Worm (Caenorhabditis elegans) whole organism, midembryonic: Measurements from ENCODE around the gene C30B5.2.
A peak's percentile ranks its signal among the peaks of the same experiment; 100 is the strongest.

Source experiments
- T22C8.4 ChIP-seq: fragments of 200-800 bp; sonication (Bioruptor generic); IDR thresholded peaks from 2 replicates; pipeline ENCODE4 v1.3.6; 2022; ENCODE audit warnings: missing genetic modification characterization, missing compliant biosample characterization
- cog-1 ChIP-seq: sonication (generic microtip); optimal IDR thresholded peaks from 2 replicates; lab custom pipeline; 2016; ENCODE audit warnings: missing genetic modification characterization, missing compliant biosample characterization
- flt-1 ChIP-seq: fragments of 200-800 bp; sonication (Bioruptor generic); IDR thresholded peaks from 2 replicates; pipeline ENCODE4 v1.3.6; 2022; ENCODE audit warnings: missing genetic modification characterization, missing compliant biosample characterization
- klf-2 ChIP-seq: fragments of 200-800 bp; sonication (Bioruptor generic); conservative IDR thresholded peaks from 2 replicates; pipeline ENCODE4 v1.3.6; 2022; ENCODE audit warnings: missing genetic modification reagents, missing genetic modification characterization, missing compliant biosample characterization
- med-1 ChIP-seq: sonication (generic microtip); optimal IDR thresholded peaks from 2 replicates; lab custom pipeline; 2017; ENCODE audit warnings: missing genetic modification characterization, mild to moderate bottlenecking, missing compliant biosample characterization, antibody characterized with exemption, missing genetic modification reagents; ENCODE audit not compliant: insufficient read depth
- ref-1 ChIP-seq: fragments of 200-800 bp; sonication (Bioruptor generic); conservative IDR thresholded peaks from 2 replicates; pipeline ENCODE4 v1.3.6; 2022; ENCODE audit warnings: missing genetic modification reagents, missing genetic modification characterization, missing compliant biosample characterization
- tab-1 ChIP-seq: fragments of 200-800 bp; sonication (Bioruptor generic); IDR thresholded peaks from 2 replicates; pipeline ENCODE4 v1.3.6; 2022; ENCODE audit warnings: missing genetic modification characterization, missing compliant biosample characterization
- ztf-23 ChIP-seq: fragments of 200-800 bp; sonication (Bioruptor generic); IDR thresholded peaks from 2 replicates; pipeline ENCODE4 v1.3.6; 2022; ENCODE audit warnings: missing genetic modification reagents, missing genetic modification characterization, missing compliant biosample characterization
- ztf-29 ChIP-seq: fragments of 200-800 bp; sonication (Bioruptor generic); IDR thresholded peaks from 2 replicates; pipeline ENCODE4 v1.3.6; 2022; ENCODE audit warnings: missing genetic modification reagents, missing genetic modification characterization, missing compliant biosample characterization

The C30B5.2 gene

ce11 chrII:6196875-6197274 is at the start of gene C30B5.2, which contains the start of gene rbmx-2:
Gene C30B5.2, plus strand, starts transcription at chrII:6197180.
Gene rbmx-2, minus strand, starts transcription at chrII:6196948.
- TF ChIP-seq ztf-29 (GFP tag; lab: Robert Waterston, UW) = no peak
- TF ChIP-seq ztf-23 (GFP tag; lab: Robert Waterston, UW) = peak; percentile 36; the same call in 1 of the 2 replicates
- TF ChIP-seq tab-1 = no peak
- TF ChIP-seq cog-1 (tag; lab: Kevin White, UChicago) = no peak
- no peak for TF ChIP-seq flt-1 (GFP tag; lab: Robert Waterston, UW)
- no peak for TF ChIP-seq med-1 (GFP tag; lab: Kevin White, UChicago)
- peak; percentile 62 for TF ChIP-seq T22C8.4 (GFP tag; lab: Robert Waterston, UW)
- no peak for TF ChIP-seq klf-2 (GFP tag; lab: Robert Waterston, UW)
- no peak for TF ChIP-seq ref-1 (GFP tag; lab: Robert Waterston, UW)

- TF ChIP-seq tab-1 (no peak), T22C8.4 (GFP tag; lab: Robert Waterston, UW) (no peak), cog-1 (tag; lab: Kevin White, UChicago) (no peak), klf-2 (GFP tag; lab: Robert Waterston, UW) (no peak), med-1 (GFP tag; lab: Kevin White, UChicago) (no peak), ztf-29 (GFP tag; lab: Robert Waterston, UW) (no peak), flt-1 (GFP tag; lab: Robert Waterston, UW) (no peak), ztf-23 (GFP tag; lab: Robert Waterston, UW) (no peak), ref-1 (GFP tag; lab: Robert Waterston, UW) (no peak)
These were observed 48.6 kb upstream of the C30B5.2 start for ce11 chrII:6148369-6148768.

- TF ChIP-seq ref-1 (GFP tag; lab: Robert Waterston, UW) (no peak), cog-1 (tag; lab: Kevin White, UChicago) (no peak), T22C8.4 (GFP tag; lab: Robert Waterston, UW) (no peak), flt-1 (GFP tag; lab: Robert Waterston, UW) (no peak), tab-1 (no peak), klf-2 (GFP tag; lab: Robert Waterston, UW) (no peak), med-1 (GFP tag; lab: Kevin White, UChicago) (no peak), ztf-23 (GFP tag; lab: Robert Waterston, UW) (no peak), ztf-29 (GFP tag; lab: Robert Waterston, UW) (no peak)
These were observed 47.5 kb upstream of the C30B5.2 start for ce11 chrII:6149434-6149833.

ce11 chrII:6158111-6158510 is 38.9 kb upstream of the C30B5.2 start:
- no peak for TF ChIP-seq ztf-29 (GFP tag; lab: Robert Waterston, UW)
- TF ChIP-seq ref-1 (GFP tag; lab: Robert Waterston, UW) = no peak
- TF ChIP-seq med-1 (GFP tag; lab: Kevin White, UChicago) = no peak
- no peak for TF ChIP-seq tab-1
- TF ChIP-seq flt-1 (GFP tag; lab: Robert Waterston, UW) = no peak
- TF ChIP-seq T22C8.4 (GFP tag; lab: Robert Waterston, UW) = no peak
- no peak for TF ChIP-seq ztf-23 (GFP tag; lab: Robert Waterston, UW)
- no peak for TF ChIP-seq klf-2 (GFP tag; lab: Robert Waterston, UW)
- no peak for TF ChIP-seq cog-1 (tag; lab: Kevin White, UChicago)

- TF ChIP-seq cog-1 (tag; lab: Kevin White, UChicago) = no peak
- no peak for TF ChIP-seq klf-2 (GFP tag; lab: Robert Waterston, UW)
- no peak for TF ChIP-seq flt-1 (GFP tag; lab: Robert Waterston, UW)
These were observed 36.0 kb upstream of the C30B5.2 start, which contains the start of gene exp-1 for ce11 chrII:6160994-6161393. Gene exp-1, minus strand, starts transcription at chrII:6161094.

ce11 chrII:6165152-6165551 is 31.8 kb upstream of the C30B5.2 start:
- TF ChIP-seq klf-2 (GFP tag; lab: Robert Waterston, UW) (no peak), ztf-23 (GFP tag; lab: Robert Waterston, UW) (no peak), T22C8.4 (GFP tag; lab: Robert Waterston, UW) (no peak), ref-1 (GFP tag; lab: Robert Waterston, UW) (no peak), flt-1 (GFP tag; lab: Robert Waterston, UW) (no peak), tab-1 (no peak), cog-1 (tag; lab: Kevin White, UChicago) (no peak), ztf-29 (GFP tag; lab: Robert Waterston, UW) (no peak), med-1 (GFP tag; lab: Kevin White, UChicago) (no peak)

ce11 chrII:6168714-6169113 is 28.3 kb upstream of the C30B5.2 start:
- TF ChIP-seq cog-1 (tag; lab: Kevin White, UChicago) (no peak), ztf-23 (GFP tag; lab: Robert Waterston, UW) (no peak), ztf-29 (GFP tag; lab: Robert Waterston, UW) (no peak), tab-1 (no peak), T22C8.4 (GFP tag; lab: Robert Waterston, UW) (no peak), med-1 (GFP tag; lab: Kevin White, UChicago) (no peak), ref-1 (GFP tag; lab: Robert Waterston, UW) (no peak), klf-2 (GFP tag; lab: Robert Waterston, UW) (no peak), flt-1 (GFP tag; lab: Robert Waterston, UW) (no peak)

- no peak for TF ChIP-seq tab-1
- TF ChIP-seq ztf-29 (GFP tag; lab: Robert Waterston, UW) = no peak
- TF ChIP-seq flt-1 (GFP tag; lab: Robert Waterston, UW) = no peak
- no peak for TF ChIP-seq med-1 (GFP tag; lab: Kevin White, UChicago)
- TF ChIP-seq cog-1 (tag; lab: Kevin White, UChicago) = no peak
- TF ChIP-seq ref-1 (GFP tag; lab: Robert Waterston, UW) = no peak
- no peak for TF ChIP-seq ztf-23 (GFP tag; lab: Robert Waterston, UW)
- no peak for TF ChIP-seq klf-2 (GFP tag; lab: Robert Waterston, UW)
- no peak for TF ChIP-seq T22C8.4 (GFP tag; lab: Robert Waterston, UW)
These were observed 27.8 kb upstream of the C30B5.2 start, which contains the start of gene hst-3.1 for ce11 chrII:6169156-6169555. Gene hst-3.1, minus strand, starts transcription at chrII:6169256.

- TF ChIP-seq flt-1 (GFP tag; lab: Robert Waterston, UW) (no peak), ref-1 (GFP tag; lab: Robert Waterston, UW) (no peak), tab-1 (no peak), ztf-23 (GFP tag; lab: Robert Waterston, UW) (no peak), klf-2 (GFP tag; lab: Robert Waterston, UW) (no peak), med-1 (GFP tag; lab: Kevin White, UChicago) (no peak), cog-1 (tag; lab: Kevin White, UChicago) (no peak), ztf-29 (GFP tag; lab: Robert Waterston, UW) (no peak), T22C8.4 (GFP tag; lab: Robert Waterston, UW) (no peak)
These were observed 26.7 kb upstream of the C30B5.2 start for ce11 chrII:6170236-6170635.
